Worm (Caenorhabditis elegans) whole organism, L2 larva: ENCODE measurements around the gene T11F9.10.
"Not testable (repeated sequence)": the region's sequence is repeated elsewhere in the genome, so short reads cannot be mapped to it uniquely, and the experiment has no call there.

Source experiments
- C34F6.9 ChIP-seq: fragments of 150-350 bp; optimal IDR thresholded peaks from 2 replicates; lab custom pipeline; 2014; ENCODE audit warnings: missing biosample characterization, missing genetic modification characterization
- F13H6.1 ChIP-seq: sonication (generic microtip); optimal IDR thresholded peaks from 2 replicates; lab custom pipeline; 2016; ENCODE audit warnings: missing genetic modification characterization, missing compliant biosample characterization
- ZK546.5 ChIP-seq: sonication (generic microtip); optimal IDR thresholded peaks from 2 replicates; lab custom pipeline; 2017; ENCODE audit warnings: missing biosample characterization, missing genetic modification characterization
- alr-1 ChIP-seq: fragments of 150-350 bp; optimal IDR thresholded peaks from 2 replicates; lab custom pipeline; 2014; ENCODE audit warnings: missing biosample characterization, missing genetic modification characterization
- aly-2 ChIP-seq: fragments of 150-350 bp; optimal IDR thresholded peaks from 2 replicates; lab custom pipeline; 2014; ENCODE audit warnings: missing biosample characterization, missing genetic modification characterization
- blmp-1 ChIP-seq: sonication (generic microtip); optimal IDR thresholded peaks from 2 replicates; lab custom pipeline; 2017; ENCODE audit warnings: missing genetic modification characterization, mild to moderate bottlenecking, missing compliant biosample characterization, antibody characterized with exemption, moderate library complexity; ENCODE audit not compliant: insufficient read depth
- ceh-82 ChIP-seq: fragments of 150-350 bp; optimal IDR thresholded peaks from 2 replicates; lab custom pipeline; 2014; ENCODE audit warnings: missing biosample characterization, missing genetic modification characterization
- crh-2 ChIP-seq: sonication (generic microtip); optimal IDR thresholded peaks from 2 replicates; lab custom pipeline; 2017; ENCODE audit warnings: missing biosample characterization, missing genetic modification characterization
- dmd-4 ChIP-seq: sonication (generic microtip); optimal IDR thresholded peaks from 2 replicates; lab custom pipeline; 2017; ENCODE audit warnings: missing biosample characterization, missing genetic modification characterization
- elt-3 ChIP-seq: sonication (generic microtip); optimal IDR thresholded peaks from 2 replicates; lab custom pipeline; 2017; ENCODE audit warnings: missing biosample characterization, missing genetic modification characterization
- gmeb-1 ChIP-seq: fragments of 150-350 bp; optimal IDR thresholded peaks from 2 replicates; lab custom pipeline; 2014; ENCODE audit warnings: missing biosample characterization, missing genetic modification characterization
- lin-39 ChIP-seq: fragments of 150-350 bp; optimal IDR thresholded peaks from 2 replicates; lab custom pipeline; 2014; ENCODE audit warnings: missing biosample characterization, missing genetic modification reagents, missing genetic modification characterization
- mab-5 ChIP-seq: fragments of 150-350 bp; optimal IDR thresholded peaks from 2 replicates; lab custom pipeline; 2014; ENCODE audit warnings: missing biosample characterization, missing genetic modification characterization
- mbf-1 ChIP-seq: sonication (generic microtip); optimal IDR thresholded peaks from 2 replicates; lab custom pipeline; 2017; ENCODE audit warnings: missing biosample characterization, missing genetic modification characterization
- mdl-1 ChIP-seq, 2 experiments: fragments of 150-350 bp in 1 of 2; sonication (generic microtip) in 1 of 2; optimal IDR thresholded peaks; 2 replicates each; lab custom pipeline; 2017; ENCODE audit warnings: missing biosample characterization in 2 of 2, missing genetic modification characterization in 2 of 2
- nhr-11 ChIP-seq: fragments of 150-350 bp; optimal IDR thresholded peaks from 2 replicates; lab custom pipeline; 2014; ENCODE audit warnings: missing biosample characterization, missing genetic modification characterization
- nhr-12 ChIP-seq: fragments of 150-350 bp; optimal IDR thresholded peaks from 2 replicates; lab custom pipeline; 2014; ENCODE audit warnings: missing biosample characterization, missing genetic modification characterization
- nhr-129 ChIP-seq: fragments of 150-350 bp; optimal IDR thresholded peaks from 2 replicates; lab custom pipeline; 2014; ENCODE audit warnings: missing biosample characterization, missing genetic modification characterization
- nhr-21 ChIP-seq: fragments of 150-350 bp; optimal IDR thresholded peaks from 2 replicates; lab custom pipeline; 2014; ENCODE audit warnings: missing biosample characterization, missing genetic modification characterization
- nhr-23 ChIP-seq: fragments of 150-350 bp; optimal IDR thresholded peaks from 2 replicates; lab custom pipeline; 2014; ENCODE audit warnings: missing biosample characterization, missing genetic modification reagents, missing genetic modification characterization
- nhr-25 ChIP-seq: fragments of 150-350 bp; sonication (generic microtip); optimal IDR thresholded peaks from 3 replicates; lab custom pipeline; 2014; ENCODE audit warnings: missing biosample characterization, missing genetic modification characterization
- nhr-6 ChIP-seq: fragments of 150-350 bp; optimal IDR thresholded peaks from 2 replicates; lab custom pipeline; 2014; ENCODE audit warnings: missing biosample characterization, missing genetic modification characterization
- nhr-77 ChIP-seq: fragments of 150-350 bp; optimal IDR thresholded peaks from 2 replicates; lab custom pipeline; 2014; ENCODE audit warnings: missing biosample characterization, missing genetic modification characterization
- peb-1 ChIP-seq: fragments of 150-350 bp; optimal IDR thresholded peaks from 2 replicates; lab custom pipeline; 2014; ENCODE audit warnings: missing biosample characterization, missing genetic modification characterization
- sem-4 ChIP-seq: fragments of 150-350 bp; optimal IDR thresholded peaks from 2 replicates; lab custom pipeline; 2014; ENCODE audit warnings: missing biosample characterization, missing genetic modification reagents, missing genetic modification characterization
- skn-1 ChIP-seq: sonication (generic microtip); optimal IDR thresholded peaks from 2 replicates; lab custom pipeline; 2017; ENCODE audit warnings: missing biosample characterization, missing genetic modification characterization
- snpc-4 ChIP-seq: fragments of 150-350 bp; optimal IDR thresholded peaks from 2 replicates; lab custom pipeline; 2014; ENCODE audit warnings: missing biosample characterization, missing genetic modification characterization
- unc-55 ChIP-seq: fragments of 150-350 bp; sonication (generic microtip); optimal IDR thresholded peaks from 3 replicates; lab custom pipeline; 2014; ENCODE audit warnings: missing biosample characterization, missing genetic modification reagents, missing genetic modification characterization
- zag-1 ChIP-seq: fragments of 150-350 bp; optimal IDR thresholded peaks from 2 replicates; lab custom pipeline; 2014; ENCODE audit warnings: missing biosample characterization, missing genetic modification characterization
- ztf-1 ChIP-seq: fragments of 200-800 bp; sonication (Bioruptor generic); conservative IDR thresholded peaks from 2 replicates; pipeline ENCODE4 v1.3.6; 2022; ENCODE audit warnings: missing genetic modification characterization, missing compliant biosample characterization
- ztf-11 ChIP-seq: sonication (generic microtip); optimal IDR thresholded peaks from 2 replicates; lab custom pipeline; 2017; ENCODE audit warnings: missing biosample characterization, missing genetic modification characterization
- ztf-4 ChIP-seq: fragments of 150-350 bp; optimal IDR thresholded peaks from 2 replicates; lab custom pipeline; 2014; ENCODE audit warnings: missing biosample characterization, missing genetic modification characterization

T11F9.10 gene

DNA sequence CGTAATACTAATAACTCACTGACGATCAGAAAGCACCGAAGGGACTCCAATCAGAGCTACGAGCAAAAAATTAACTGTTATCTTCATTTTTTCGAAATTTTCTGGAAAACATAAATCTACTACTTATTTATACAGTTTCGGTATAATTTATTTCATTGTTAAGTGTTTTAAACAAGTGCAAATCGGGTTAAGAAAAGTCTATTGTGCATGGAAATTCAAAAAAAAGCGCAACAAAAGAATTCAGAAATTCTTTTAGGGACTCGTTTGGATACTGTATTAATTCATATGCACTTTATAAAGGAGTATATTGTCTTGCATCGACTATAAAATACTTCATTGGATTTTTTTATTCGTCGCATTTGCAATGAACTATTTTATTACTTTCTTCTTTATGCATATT lies 14.6 kb upstream of the T11F9.10 start, which contains the start of the genes nas-20 and nas-21:
nas-20 (minus strand) TSS at position 101 of the 400 bp plus-strand sequence.
nas-21 (plus strand) TSS at position 356 of the 400 bp plus-strand sequence.
- TF ChIP-seq ztf-4 (no peak), nhr-21 (tag; lab: Kevin White, UChicago) (no peak), nhr-129 (tag; lab: Kevin White, UChicago) (no peak), mab-5 (tag; lab: Kevin White, UChicago) (no peak), unc-55 (GFP tag; lab: Kevin White, UChicago) (no peak), nhr-6 (tag; lab: Kevin White, UChicago) (no peak), nhr-23 (tag; lab: Kevin White, UChicago) (no peak), F13H6.1 (no peak), C34F6.9 (tag; lab: Kevin White, UChicago) (no peak), zag-1 (tag; lab: Kevin White, UChicago) (no peak)

- no peak for TF ChIP-seq ztf-1
- TF ChIP-seq sem-4, result no peak
- no peak for TF ChIP-seq gmeb-1 (tag; lab: Kevin White, UChicago)
- no peak for TF ChIP-seq lin-39 (tag; lab: Kevin White, UChicago)
- TF ChIP-seq alr-1 (tag; lab: Kevin White, UChicago), result no peak
Measured at ce11 chrV:11474399-11474798, 12.4 kb upstream of the T11F9.10 start, which contains the start of gene nas-22. Gene nas-22, plus strand, starts transcription at chrV:11474699.

DNA sequence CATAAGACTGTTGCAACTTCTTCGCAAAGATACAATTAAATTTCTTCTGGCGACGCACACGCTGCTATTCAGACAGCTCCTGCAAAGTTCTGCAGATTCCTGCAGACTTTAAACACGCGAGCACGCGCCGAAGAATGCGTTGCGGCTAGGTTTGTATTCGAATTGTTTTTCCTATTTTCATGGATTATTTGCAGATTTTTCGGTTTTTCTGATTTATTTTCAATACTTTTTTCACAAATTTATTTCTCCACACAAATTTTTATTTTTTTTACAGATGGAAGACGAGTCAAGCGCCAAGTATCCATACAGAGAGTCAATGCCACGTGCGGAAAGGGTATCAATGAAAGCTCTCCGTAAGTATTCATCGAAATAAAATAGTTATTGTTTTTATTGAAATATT lies 11.1 kb upstream of the T11F9.10 start, which contains the start of gene T11F9.7:
T11F9.7 (plus strand) TSS at position 301 of the 400 bp plus-strand sequence.
- not testable (repeated sequence) for TF ChIP-seq crh-2; ztf-11 (tag; lab: Kevin White, UChicago); snpc-4 (tag; lab: Kevin White, UChicago)
- TF ChIP-seq, all 48 proteins: peak for 0; not testable (repeated sequence) for 48

DNA sequence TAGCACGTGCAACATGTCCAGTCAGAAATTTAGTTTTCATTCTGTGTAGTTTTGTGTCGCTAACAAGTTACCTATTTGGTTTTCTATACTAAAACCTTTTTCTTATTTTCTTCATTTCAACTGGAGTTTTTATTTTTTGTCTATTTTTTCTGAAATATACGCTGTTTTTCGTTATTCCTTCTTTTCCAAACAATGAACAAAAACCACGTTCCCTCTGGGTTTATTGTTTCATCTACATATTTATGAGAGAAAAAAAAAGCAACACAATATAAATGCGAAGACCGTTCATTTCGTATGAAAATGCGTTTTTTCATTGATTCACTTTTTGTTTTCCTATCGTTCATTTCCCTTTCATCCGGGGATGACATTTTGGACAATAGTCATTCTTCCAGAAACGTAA lies 7.4 kb upstream of the T11F9.10 start, which contains the start of gene T11F9.22:
T11F9.22 (plus strand) TSS at position 301 of the 400 bp plus-strand sequence.
- TF ChIP-seq ztf-11 (tag; lab: Kevin White, UChicago) (no peak), aly-2 (tag; lab: Kevin White, UChicago) (no peak), nhr-77 (tag; lab: Kevin White, UChicago) (no peak), F13H6.1 (no peak), crh-2 (no peak), elt-3 (tag; lab: Kevin White, UChicago) (no peak), dmd-4 (tag; lab: Kevin White, UChicago) (no peak), nhr-25 (tag; lab: Kevin White, UChicago) (no peak), mbf-1 (no peak), nhr-12 (no peak), skn-1 (tag; lab: Kevin White, UChicago) (no peak), nhr-6 (tag; lab: Kevin White, UChicago) (no peak), nhr-11 (tag; lab: Kevin White, UChicago) (no peak), ZK546.5 (no peak), ceh-82 (tag; lab: Kevin White, UChicago) (no peak), nhr-21 (tag; lab: Kevin White, UChicago) (no peak), blmp-1 (tag; lab: Kevin White, UChicago) (no peak), peb-1 (tag; lab: Kevin White, UChicago) (no peak), gmeb-1 (tag; lab: Kevin White, UChicago) (no peak)

- TF ChIP-seq mdl-1 (tag; optimal IDR thresholded peaks at IDR 0.05; lab: Kevin White, UChicago); crh-2; snpc-4 (tag; lab: Kevin White, UChicago): not testable (repeated sequence)
Measured at ce11 chrV:11480734-11481133, 6.0 kb upstream of the T11F9.10 start, which contains the start of gene T11F9.14. Gene T11F9.14, minus strand, starts transcription at chrV:11480834.

DNA sequence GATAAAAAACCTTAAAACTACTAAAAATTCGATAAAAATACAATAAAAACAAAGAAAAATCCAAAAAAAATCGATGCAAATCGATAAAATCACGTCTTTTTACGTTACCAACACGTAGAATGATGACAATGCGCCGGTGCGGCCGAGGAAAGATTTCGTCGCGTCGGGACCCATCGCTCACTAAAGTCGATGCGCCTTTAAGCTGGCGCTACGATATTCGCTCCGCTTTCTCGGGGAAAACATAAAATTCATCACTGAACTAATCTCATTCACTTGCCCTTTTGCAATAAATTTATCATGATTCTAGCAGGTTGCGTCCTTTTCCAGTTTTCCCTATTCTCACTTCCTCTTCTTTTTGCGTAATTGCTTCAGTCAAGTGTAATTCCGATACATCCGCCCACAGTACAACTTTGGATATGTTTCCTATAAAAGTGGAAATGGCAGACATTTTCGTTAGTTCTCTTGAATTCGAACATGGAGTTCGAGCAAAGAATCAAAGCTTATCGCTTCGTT lies 3.1 kb upstream of the T11F9.10 start, which contains the start of gene col-157:
col-157 (plus strand) TSS at position 463 of the 513 bp plus-strand sequence.
- TF ChIP-seq skn-1 (tag; lab: Kevin White, UChicago); nhr-12; F13H6.1: not testable (repeated sequence)
